Fruit fly (Drosophila melanogaster) ovary, adult (tissue): ENCODE results near the gene GstD6.

Source experiments
- CG17801 ChIP-seq: fragments of 200-800 bp; optimal IDR thresholded peaks from 2 replicates; lab custom pipeline; 2019; ENCODE audit warnings: missing biosample characterization, mild to moderate bottlenecking, missing genetic modification characterization, moderate library complexity; ENCODE audit not compliant: partially characterized antibody

Gene GstD6

DNA sequence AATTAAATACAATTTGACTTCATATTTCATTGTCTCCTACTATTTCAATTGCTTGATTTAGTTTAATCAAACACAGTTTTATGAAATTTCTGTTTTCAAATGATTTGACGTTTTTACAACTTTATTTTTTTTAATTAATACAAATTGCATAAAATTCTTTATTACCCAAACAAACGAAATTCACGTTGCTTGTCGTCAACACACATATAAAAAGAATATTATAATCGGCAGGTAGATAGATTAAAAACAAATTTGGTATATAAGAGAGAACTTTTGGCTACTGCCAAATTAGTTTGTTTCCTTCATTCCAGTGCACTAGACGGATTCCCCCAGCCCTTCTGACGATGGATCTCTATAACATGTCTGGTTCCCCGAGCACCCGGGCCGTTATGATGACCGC lies at the start of gene GstD6:
Gene GstD6 (plus strand): TSS at position 301 of the 400 bp plus-strand sequence.
- TF ChIP-seq CG17801 (GFP tag; lab: Kevin White, UChicago): no peak

DNA sequence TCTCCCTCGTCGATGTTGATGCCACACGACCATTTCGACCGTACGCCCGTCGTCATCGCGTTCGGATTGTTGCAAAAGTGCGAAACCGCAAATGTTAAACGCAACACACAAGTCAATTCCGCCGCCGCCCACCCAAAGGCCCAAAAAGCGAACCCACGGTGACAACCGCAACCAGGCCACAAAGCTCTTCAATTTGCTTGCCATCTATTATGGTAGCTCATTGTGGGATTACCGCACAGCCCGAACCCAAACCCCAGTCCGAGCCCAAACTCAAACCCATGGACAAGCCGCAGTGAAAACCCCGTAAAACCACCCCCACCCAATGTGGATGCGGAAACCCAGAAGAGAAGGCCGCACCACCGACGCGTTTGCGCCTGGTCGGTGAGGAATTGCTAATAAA lies 47.1 kb upstream of the GstD6 start:
- TF ChIP-seq CG17801 (GFP tag; lab: Kevin White, UChicago): no peak

DNA sequence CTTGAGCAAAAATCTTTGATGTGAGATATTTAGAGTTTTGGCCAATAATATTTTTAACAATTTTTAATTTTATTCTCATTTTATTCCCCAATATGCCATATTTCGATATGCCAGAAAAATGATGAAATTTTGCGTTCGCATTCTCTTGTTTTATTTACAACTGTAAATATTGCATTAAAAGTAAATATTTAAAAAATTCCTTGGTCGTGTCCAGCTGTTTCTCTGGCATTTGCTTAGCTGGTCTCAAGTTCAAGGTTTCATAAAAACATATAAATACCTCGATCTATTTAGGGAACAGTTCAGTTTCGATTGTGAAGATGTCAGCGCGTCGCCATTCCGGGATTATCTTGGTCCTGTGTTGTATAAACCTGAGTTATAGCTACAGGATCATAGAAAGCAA lies 35.6 kb upstream of the GstD6 start, which contains the start of gene Sgsf:
Gene Sgsf (plus strand): TSS at position 301 of the 400 bp plus-strand sequence.
- no peak for TF ChIP-seq CG17801 (GFP tag; lab: Kevin White, UChicago)

DNA sequence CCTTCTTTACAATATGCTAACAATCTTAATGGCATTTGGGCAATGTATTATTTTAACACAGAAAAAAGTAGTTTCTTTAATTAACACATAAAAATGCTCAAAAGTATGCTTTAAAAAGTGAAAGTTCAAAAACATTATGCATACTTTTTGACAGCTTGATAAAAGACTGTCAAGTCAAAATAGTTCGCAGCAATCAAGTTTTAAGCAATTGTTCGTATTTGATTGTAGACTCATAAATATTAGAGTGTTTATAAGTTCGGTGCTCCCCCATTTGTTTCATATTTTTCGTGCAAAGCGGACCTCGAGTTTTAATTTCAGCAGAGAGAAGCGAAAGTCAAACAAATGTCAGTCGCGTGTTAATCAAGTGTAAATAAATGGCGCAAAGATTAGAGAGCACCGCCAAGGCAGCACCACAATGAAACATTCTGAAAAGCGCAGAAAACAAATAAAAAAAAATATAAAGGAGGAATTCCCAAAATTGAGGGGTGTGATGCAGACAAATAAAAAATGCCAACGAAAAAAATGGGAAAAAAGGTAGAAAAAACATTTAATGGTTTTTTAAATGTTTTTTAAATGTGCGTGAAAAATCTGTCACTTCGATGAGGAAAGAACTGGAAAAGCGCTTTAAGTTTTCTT lies 31.9 kb upstream of the GstD6 start:
- TF ChIP-seq CG17801 (GFP tag; lab: Kevin White, UChicago): no peak

DNA sequence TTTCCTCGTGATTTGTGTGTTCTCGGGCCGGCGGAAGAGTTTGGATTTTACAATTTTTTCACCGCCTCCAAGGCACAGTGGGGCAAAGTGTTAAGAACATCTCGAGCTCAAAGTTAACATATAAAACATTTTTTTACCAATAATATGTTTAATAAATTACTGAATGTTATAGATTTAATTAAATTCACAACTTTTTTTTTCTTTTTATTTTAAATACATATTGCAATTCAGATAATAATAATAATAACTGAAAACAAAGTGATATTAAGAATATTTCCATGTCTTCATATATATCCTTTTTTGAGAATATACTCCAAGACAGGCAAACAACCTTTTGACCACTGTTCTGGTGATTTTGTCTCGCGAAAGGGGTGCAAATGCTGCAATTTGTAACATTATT lies 30.9 kb upstream of the GstD6 start:
- TF ChIP-seq CG17801 (GFP tag; lab: Kevin White, UChicago): no peak

DNA sequence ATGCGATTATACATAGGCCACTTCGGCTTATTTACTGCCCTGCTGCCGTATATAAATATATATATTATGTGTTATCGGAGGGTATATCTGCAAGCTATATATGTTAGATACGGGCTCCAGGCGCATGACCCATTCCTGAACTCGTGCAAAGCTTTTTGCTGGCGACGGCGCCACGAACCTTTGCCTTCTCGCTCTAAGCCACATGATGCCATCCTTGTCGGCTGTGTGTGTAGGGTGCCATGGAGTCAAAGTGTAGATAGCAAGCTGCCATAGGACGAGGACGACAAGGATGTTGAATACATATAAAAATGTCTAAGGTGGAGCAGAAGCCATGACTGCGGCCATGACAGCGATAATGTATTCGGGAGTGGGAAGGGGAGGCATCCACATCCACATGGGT lies 29.3 kb upstream of the GstD6 start:
- TF ChIP-seq CG17801 (GFP tag; lab: Kevin White, UChicago): no peak

DNA sequence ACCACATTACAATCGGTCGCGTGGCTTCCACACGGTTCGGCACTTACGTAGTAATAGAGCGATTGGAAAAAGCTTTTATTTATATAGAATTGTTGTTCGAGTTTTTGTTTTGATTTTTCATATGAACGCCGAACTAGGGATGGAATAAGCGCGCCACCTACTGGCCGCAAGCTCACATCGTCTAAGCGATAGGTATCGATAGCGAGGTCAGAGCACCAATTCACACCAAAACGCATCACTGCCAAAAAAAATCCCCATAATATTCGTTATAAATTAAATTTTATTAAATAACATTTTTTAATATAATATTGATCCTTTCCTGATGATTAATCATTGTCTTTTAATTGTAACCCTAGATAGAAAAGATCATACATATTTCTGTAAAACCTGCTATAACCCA lies 26.4 kb upstream of the GstD6 start, which contains the start of gene CG10038:
Gene CG10038 (minus strand): TSS at position 148 of the 400 bp plus-strand sequence.
- no peak for TF ChIP-seq CG17801 (GFP tag; lab: Kevin White, UChicago)

DNA sequence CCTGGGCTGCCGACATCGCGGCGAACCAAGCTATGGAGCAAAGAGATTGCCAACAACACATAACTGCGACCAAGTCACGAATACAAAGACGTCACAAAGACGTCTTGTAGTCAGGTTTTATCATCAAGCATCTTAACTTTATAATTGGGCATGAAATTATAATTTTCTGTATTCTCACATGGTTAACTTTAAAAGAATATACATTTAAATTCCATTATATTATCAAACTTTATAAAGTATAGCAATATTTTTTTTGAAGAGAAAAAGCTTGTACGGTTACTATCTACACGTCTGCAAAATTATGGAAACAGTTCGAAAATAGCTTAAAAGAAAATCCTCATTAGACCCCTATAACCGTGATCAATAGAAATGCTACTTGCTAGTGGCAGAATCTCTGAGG lies 24.9 kb upstream of the GstD6 start, which contains the start of gene CG10041:
Gene CG10041 (minus strand): TSS at position 101 of the 400 bp plus-strand sequence.
- TF ChIP-seq CG17801 (GFP tag; lab: Kevin White, UChicago): no peak

DNA sequence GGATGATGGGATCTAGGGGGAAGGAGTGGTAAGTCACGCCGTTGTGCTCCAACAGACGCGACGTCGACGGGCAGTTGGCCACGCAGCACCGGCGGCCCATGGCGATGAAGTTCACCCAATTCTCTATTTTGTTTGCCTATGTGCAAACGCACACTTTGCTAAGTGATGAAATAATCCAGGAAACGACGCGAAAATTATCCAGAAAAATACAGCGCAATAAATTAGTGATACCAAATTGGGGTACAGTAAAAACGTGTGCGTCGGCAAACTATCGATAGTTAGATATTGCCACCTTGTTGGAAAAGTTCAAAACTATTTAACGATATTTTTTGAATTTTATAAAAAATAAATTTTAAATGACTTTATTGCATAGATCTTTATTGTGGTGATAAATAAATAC lies 20.9 kb upstream of the GstD6 start, which contains the start of gene MBD-R2:
Gene MBD-R2 (minus strand): TSS at position 222 of the 400 bp plus-strand sequence.
- no peak for TF ChIP-seq CG17801 (GFP tag; lab: Kevin White, UChicago)

DNA sequence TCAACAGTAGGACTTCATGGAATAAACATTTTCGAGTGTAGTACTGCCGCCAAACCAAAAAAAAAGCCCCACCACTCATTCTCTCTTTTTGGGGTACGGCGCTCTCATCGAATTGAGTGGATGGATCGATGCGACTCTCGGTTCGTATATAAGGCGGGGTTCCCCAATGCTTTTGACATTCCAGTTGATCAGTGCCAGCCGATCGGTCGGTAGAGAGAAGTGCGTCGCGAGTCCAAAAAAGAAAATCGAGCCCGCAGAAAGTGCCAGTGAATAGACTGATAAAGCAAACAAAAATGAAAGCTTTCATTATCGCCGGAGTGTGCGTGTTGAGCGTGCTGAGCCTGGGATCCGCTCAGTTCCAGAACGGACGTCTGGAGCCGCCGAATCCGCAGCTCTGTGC lies 17.1 kb upstream of the GstD6 start, which contains the start of gene CG4115:
Gene CG4115 (plus strand): TSS at position 172 of the 400 bp plus-strand sequence.
- no peak for TF ChIP-seq CG17801 (GFP tag; lab: Kevin White, UChicago)

DNA sequence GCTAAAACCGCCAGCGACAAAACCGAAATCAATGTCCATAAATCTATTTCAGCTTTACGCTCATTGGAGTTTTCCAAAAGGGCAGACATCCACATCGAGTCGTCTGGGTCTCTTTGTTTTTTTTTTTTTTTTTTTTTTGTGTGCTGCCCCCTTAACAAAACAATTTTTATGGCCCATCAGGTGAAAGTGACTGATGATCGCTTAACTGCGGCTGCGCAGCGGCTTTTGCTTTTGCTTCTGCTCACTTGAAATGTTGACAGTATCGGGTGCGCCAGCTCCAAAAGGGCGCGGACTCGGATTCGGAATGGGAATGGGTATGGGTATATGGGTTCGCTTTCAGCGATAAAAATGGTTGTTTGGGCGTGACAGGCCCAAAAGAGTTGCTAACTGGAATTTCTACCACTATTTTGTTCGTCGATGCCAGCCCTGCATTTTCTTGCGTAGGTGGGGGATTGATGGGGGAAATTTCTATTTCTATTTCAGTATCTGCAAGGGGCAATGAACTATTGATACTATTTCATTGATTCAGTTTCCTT lies 14.9 kb upstream of the GstD6 start:
- no peak for TF ChIP-seq CG17801 (GFP tag; lab: Kevin White, UChicago)

DNA sequence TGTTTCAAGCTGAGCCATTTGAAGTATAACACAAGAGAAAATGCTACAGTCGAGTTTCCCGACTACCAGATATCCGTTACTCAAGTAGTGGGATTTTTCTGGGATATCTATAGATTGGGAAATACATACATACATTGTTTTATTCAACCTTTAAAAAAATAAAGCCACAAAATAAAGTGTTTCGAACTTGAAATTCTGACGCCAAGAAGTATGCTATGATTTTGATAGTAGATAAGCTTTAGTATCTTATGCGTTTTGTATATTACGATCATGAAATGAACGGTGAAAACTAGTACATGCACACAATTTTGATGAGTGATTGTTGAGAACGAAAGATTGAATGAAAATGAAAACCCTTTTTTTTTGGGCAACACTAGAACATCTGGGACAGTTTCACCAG lies 13.4 kb upstream of the GstD6 start:
- no peak for TF ChIP-seq CG17801 (GFP tag; lab: Kevin White, UChicago)

DNA sequence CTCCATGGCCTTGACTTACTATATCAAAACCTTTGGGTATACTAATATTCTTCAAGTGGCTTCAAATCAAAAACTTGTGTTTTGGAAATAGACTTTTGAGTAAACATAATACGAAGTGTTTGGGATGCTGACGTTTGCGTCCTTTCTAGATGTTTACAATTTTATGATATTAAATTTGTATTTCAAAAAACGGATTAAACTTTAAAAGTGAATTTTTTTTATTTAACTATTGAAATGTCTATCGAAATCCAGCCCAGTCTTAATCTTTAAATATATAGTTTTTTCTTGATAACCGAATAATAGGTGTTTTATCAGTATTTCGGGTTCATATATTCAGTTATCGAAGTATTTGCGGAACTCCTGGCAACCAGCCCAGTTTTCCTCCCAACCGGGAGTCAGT lies 12.3 kb upstream of the GstD6 start, which contains the start of gene Tim17a1:
Gene Tim17a1 (minus strand): TSS at position 101 of the 400 bp plus-strand sequence.
- TF ChIP-seq CG17801 (GFP tag; lab: Kevin White, UChicago): no peak

DNA sequence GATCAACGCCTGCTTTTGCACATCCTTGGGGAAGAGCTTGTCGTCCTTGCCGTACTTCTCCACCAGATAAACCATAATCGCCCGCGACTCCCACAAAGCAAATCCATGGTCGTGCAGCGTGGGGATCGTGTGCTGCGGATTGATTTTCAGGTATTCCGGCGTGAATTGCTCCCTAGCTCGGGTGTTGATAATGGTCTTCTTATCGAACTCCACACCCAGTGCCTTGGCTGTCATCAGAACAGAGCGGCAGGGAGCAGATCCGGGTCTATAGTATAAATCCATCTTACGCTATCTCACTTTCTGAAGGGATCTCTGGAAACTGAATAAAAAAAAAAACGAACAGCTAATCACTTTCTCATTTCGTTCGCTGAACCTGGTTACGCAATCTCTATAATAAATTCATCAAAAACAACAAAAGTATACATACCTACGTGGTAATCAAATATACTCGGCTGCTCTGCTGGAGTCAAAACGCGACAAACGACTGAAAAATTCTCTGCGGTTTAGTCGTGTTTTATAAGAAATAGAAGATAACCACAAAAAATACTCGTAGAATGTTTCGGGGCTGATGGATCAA lies 11.6 kb upstream of the GstD6 start, which contains the start of gene GstD10:
Gene GstD10 (minus strand): TSS at position 472 of the 577 bp plus-strand sequence.
- no peak for TF ChIP-seq CG17801 (GFP tag; lab: Kevin White, UChicago)

DNA sequence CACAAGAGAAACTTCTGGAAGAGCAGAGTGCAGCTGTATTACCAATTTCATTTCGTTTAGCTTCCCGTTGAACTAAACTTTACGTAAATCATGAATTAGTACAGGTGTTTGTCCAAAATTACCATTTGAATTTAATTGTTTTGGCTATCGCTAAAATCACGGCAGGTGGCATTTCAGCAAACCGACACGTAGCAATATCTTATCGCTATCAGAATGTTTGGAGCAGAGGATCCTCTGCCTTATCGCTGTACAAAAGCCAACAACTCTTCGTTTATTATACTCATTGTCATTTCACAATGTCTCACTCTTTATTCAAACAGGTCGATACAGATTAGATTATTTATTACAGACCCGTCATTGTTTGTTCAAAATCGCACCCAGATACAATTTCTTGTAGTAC lies 11.0 kb upstream of the GstD6 start:
- no peak for TF ChIP-seq CG17801 (GFP tag; lab: Kevin White, UChicago)
